Worm (Caenorhabditis elegans): ENCODE measurements around the gene F35F10.5.

- no peak for TF ChIP-seq aly-1 (tag; optimal IDR thresholded peaks at IDR 0.05)
- TF ChIP-seq scrt-1 (GFP tag; IDR thresholded peaks at IDR 0.05) = no peak
- TF ChIP-seq tbx-37 (GFP tag; conservative IDR thresholded peaks at IDR 0.05) = no peak
- no peak for TF ChIP-seq F13C5.2 (tag; optimal IDR thresholded peaks at IDR 0.05)
- TF ChIP-seq flt-1 (GFP tag; IDR thresholded peaks at IDR 0.05) = no peak
- TF ChIP-seq B0310.2 (tag; optimal IDR thresholded peaks at IDR 0.05) = no peak
- no peak for TF ChIP-seq ama-1 (optimal IDR thresholded peaks at IDR 0.05)
- no peak for TF ChIP-seq hnd-1 (tag; optimal IDR thresholded peaks at IDR 0.05)
Observed at ce11 chrV:3289267-3289666, 4.5 kb downstream of the F35F10.5 start, which contains the start of gene F35F10.6.
